Worm (Caenorhabditis elegans) whole organism, L3 larva: ENCODE data around the gene F35D2.2.
A peak's percentile ranks its signal among the peaks of the same experiment; 100 is the strongest.

ENCODE experiments used
- R02D3.7 ChIP-seq: fragments of 150-350 bp; optimal IDR thresholded peaks from 2 replicates; lab custom pipeline; 2014; ENCODE audit warnings: missing biosample characterization, missing genetic modification characterization
- ZK546.5 ChIP-seq: sonication (generic microtip); optimal IDR thresholded peaks from 2 replicates; lab custom pipeline; 2017; ENCODE audit warnings: missing biosample characterization, missing genetic modification characterization
- aly-2 ChIP-seq: fragments of 150-350 bp; optimal IDR thresholded peaks from 2 replicates; lab custom pipeline; 2014; ENCODE audit warnings: missing biosample characterization, missing genetic modification characterization
- ama-1 ChIP-seq: fragments of 150-350 bp; optimal IDR thresholded peaks from 2 replicates; lab custom pipeline; 2018
- ceh-16 ChIP-seq: sonication (generic microtip); optimal IDR thresholded peaks from 2 replicates; lab custom pipeline; 2017; ENCODE audit warnings: missing biosample characterization, missing genetic modification characterization
- ceh-28 ChIP-seq: fragments of 150-350 bp; optimal IDR thresholded peaks from 2 replicates; lab custom pipeline; 2014; ENCODE audit warnings: missing biosample characterization, missing genetic modification reagents, missing genetic modification characterization
- ceh-9 ChIP-seq: sonication (generic microtip); optimal IDR thresholded peaks from 2 replicates; lab custom pipeline; 2018; ENCODE audit warnings: missing biosample characterization, missing genetic modification characterization
- egl-27 ChIP-seq: sonication (generic microtip); optimal IDR thresholded peaks from 4 replicates; lab custom pipeline; 2017; ENCODE audit warnings: missing biosample characterization, missing genetic modification reagents, missing genetic modification characterization
- elt-1 ChIP-seq: fragments of 150-350 bp; optimal IDR thresholded peaks from 2 replicates; lab custom pipeline; 2014; ENCODE audit warnings: missing biosample characterization, missing genetic modification characterization
- elt-2 ChIP-seq: sonication (generic microtip); optimal IDR thresholded peaks from 2 replicates; lab custom pipeline; 2016; ENCODE audit warnings: missing genetic modification reagents, mild to moderate bottlenecking, missing genetic modification characterization, missing compliant biosample characterization
- elt-3 ChIP-seq, 3 experiments: fragments of 150-350 bp in 1 of 3; sonication (generic microtip) in 2 of 3; optimal IDR thresholded peaks; 2 replicates in 2 of 3; 4 replicates in 1 of 3; lab custom pipeline; 2014 to 2017; ENCODE audit warnings: missing biosample characterization in 3 of 3, missing genetic modification characterization in 3 of 3
- eor-1 ChIP-seq, 2 experiments: fragments of 150-350 bp; optimal IDR thresholded peaks; 2 replicates each; lab custom pipeline; 2014 to 2018; ENCODE audit warnings: missing biosample characterization in 2 of 2, missing genetic modification characterization in 2 of 2
- fkh-10 ChIP-seq: sonication (generic microtip); optimal IDR thresholded peaks from 2 replicates; lab custom pipeline; 2017; ENCODE audit warnings: missing biosample characterization, missing genetic modification reagents, missing genetic modification characterization
- fkh-2 ChIP-seq: fragments of 150-350 bp; optimal IDR thresholded peaks from 2 replicates; lab custom pipeline; 2014; ENCODE audit warnings: missing biosample characterization, missing genetic modification reagents, missing genetic modification characterization
- fos-1 ChIP-seq: fragments of 150-350 bp; optimal IDR thresholded peaks from 2 replicates; lab custom pipeline; 2014; ENCODE audit warnings: missing biosample characterization, missing genetic modification characterization
- hmg-11 ChIP-seq: sonication (generic microtip); optimal IDR thresholded peaks from 2 replicates; lab custom pipeline; 2016; ENCODE audit warnings: missing genetic modification characterization, missing compliant biosample characterization
- jun-1 ChIP-seq: fragments of 150-350 bp; optimal IDR thresholded peaks from 2 replicates; lab custom pipeline; 2014; ENCODE audit warnings: missing biosample characterization, missing genetic modification reagents, missing genetic modification characterization
- lin-15B ChIP-seq: fragments of 150-350 bp; optimal IDR thresholded peaks from 2 replicates; lab custom pipeline; 2014; ENCODE audit warnings: missing biosample characterization, missing genetic modification characterization
- lin-39 ChIP-seq: fragments of 150-350 bp; optimal IDR thresholded peaks from 2 replicates; lab custom pipeline; 2018; ENCODE audit warnings: missing biosample characterization, missing genetic modification reagents, missing genetic modification characterization
- lsy-12 ChIP-seq: sonication (generic microtip); optimal IDR thresholded peaks from 2 replicates; lab custom pipeline; 2016; ENCODE audit warnings: mild to moderate bottlenecking, missing genetic modification characterization, missing compliant biosample characterization
- mdl-1 ChIP-seq: fragments of 150-350 bp; optimal IDR thresholded peaks from 2 replicates; lab custom pipeline; 2014; ENCODE audit warnings: missing biosample characterization, missing genetic modification characterization
- mml-1 ChIP-seq: fragments of 150-350 bp; sonication (generic microtip); optimal IDR thresholded peaks from 3 replicates; lab custom pipeline; 2014; ENCODE audit warnings: missing biosample characterization, missing genetic modification characterization
- nfya-1 ChIP-seq: sonication (generic microtip); optimal IDR thresholded peaks from 2 replicates; lab custom pipeline; 2017; ENCODE audit warnings: missing genetic modification characterization, mild to moderate bottlenecking, missing compliant biosample characterization, antibody characterized with exemption, moderate library complexity; ENCODE audit not compliant: insufficient read depth
- nhr-11 ChIP-seq: fragments of 150-350 bp; optimal IDR thresholded peaks from 2 replicates; lab custom pipeline; 2014; ENCODE audit warnings: missing biosample characterization, missing genetic modification characterization
- nhr-12 ChIP-seq: fragments of 150-350 bp; optimal IDR thresholded peaks from 2 replicates; lab custom pipeline; 2014; ENCODE audit warnings: missing biosample characterization, missing genetic modification characterization
- nhr-23 ChIP-seq: fragments of 150-350 bp; optimal IDR thresholded peaks from 2 replicates; lab custom pipeline; 2014; ENCODE audit warnings: missing biosample characterization, missing genetic modification reagents, missing genetic modification characterization
- nhr-25 ChIP-seq: sonication (generic microtip); optimal IDR thresholded peaks from 2 replicates; lab custom pipeline; 2017; ENCODE audit warnings: missing biosample characterization, missing genetic modification characterization
- nhr-28 ChIP-seq: fragments of 150-350 bp; optimal IDR thresholded peaks from 2 replicates; lab custom pipeline; 2014; ENCODE audit warnings: missing biosample characterization, missing genetic modification characterization
- nhr-43 ChIP-seq: sonication (generic microtip); optimal IDR thresholded peaks from 2 replicates; lab custom pipeline; 2016; ENCODE audit warnings: mild to moderate bottlenecking, missing genetic modification characterization, missing compliant biosample characterization; ENCODE audit not compliant: poor library complexity, severe bottlenecking
- nhr-67 ChIP-seq: fragments of 150-350 bp; optimal IDR thresholded peaks from 2 replicates; lab custom pipeline; 2014; ENCODE audit warnings: missing biosample characterization, missing genetic modification characterization
- nhr-76 ChIP-seq: fragments of 150-350 bp; sonication (generic microtip); optimal IDR thresholded peaks from 5 replicates; lab custom pipeline; 2014; ENCODE audit warnings: missing biosample characterization, missing genetic modification characterization
- nhr-77 ChIP-seq: fragments of 150-350 bp; optimal IDR thresholded peaks from 2 replicates; lab custom pipeline; 2014; ENCODE audit warnings: missing biosample characterization, missing genetic modification characterization
- pha-4 ChIP-seq: fragments of 150-350 bp; optimal IDR thresholded peaks from 2 replicates; lab custom pipeline; 2014; ENCODE audit warnings: missing biosample characterization, missing genetic modification reagents, missing genetic modification characterization
- pqm-1 ChIP-seq: fragments of 150-350 bp; optimal IDR thresholded peaks from 2 replicates; lab custom pipeline; 2017; ENCODE audit warnings: missing biosample characterization, missing genetic modification characterization, inconsistent platforms
- sea-2 ChIP-seq: fragments of 150-350 bp; sonication (generic microtip); optimal IDR thresholded peaks from 4 replicates; lab custom pipeline; 2014; ENCODE audit warnings: missing biosample characterization, missing genetic modification reagents, missing genetic modification characterization
- skn-1 ChIP-seq: fragments of 150-350 bp; optimal IDR thresholded peaks from 2 replicates; lab custom pipeline; 2014; ENCODE audit warnings: missing biosample characterization, missing genetic modification characterization
- tbx-2 ChIP-seq: sonication (generic microtip); optimal IDR thresholded peaks from 2 replicates; lab custom pipeline; 2016; ENCODE audit warnings: mild to moderate bottlenecking, missing genetic modification characterization, missing compliant biosample characterization
- unc-39 ChIP-seq: sonication (generic microtip); optimal IDR thresholded peaks from 4 replicates; lab custom pipeline; 2017; ENCODE audit warnings: missing biosample characterization, missing genetic modification characterization
- unc-62 ChIP-seq: fragments of 150-350 bp; sonication (generic microtip); optimal IDR thresholded peaks from 4 replicates; lab custom pipeline; 2014; ENCODE audit warnings: missing biosample characterization, missing genetic modification reagents, missing genetic modification characterization
- zag-1 ChIP-seq: fragments of 150-350 bp; optimal IDR thresholded peaks from 2 replicates; lab custom pipeline; 2014; ENCODE audit warnings: missing biosample characterization, missing genetic modification characterization
- ztf-11 ChIP-seq: fragments of 150-350 bp; optimal IDR thresholded peaks from 2 replicates; lab custom pipeline; 2014; ENCODE audit warnings: missing biosample characterization, missing genetic modification characterization
- ztf-4 ChIP-seq: fragments of 150-350 bp; optimal IDR thresholded peaks from 2 replicates; lab custom pipeline; 2014; ENCODE audit warnings: missing biosample characterization, missing genetic modification characterization

Gene F35D2.2

DNA sequence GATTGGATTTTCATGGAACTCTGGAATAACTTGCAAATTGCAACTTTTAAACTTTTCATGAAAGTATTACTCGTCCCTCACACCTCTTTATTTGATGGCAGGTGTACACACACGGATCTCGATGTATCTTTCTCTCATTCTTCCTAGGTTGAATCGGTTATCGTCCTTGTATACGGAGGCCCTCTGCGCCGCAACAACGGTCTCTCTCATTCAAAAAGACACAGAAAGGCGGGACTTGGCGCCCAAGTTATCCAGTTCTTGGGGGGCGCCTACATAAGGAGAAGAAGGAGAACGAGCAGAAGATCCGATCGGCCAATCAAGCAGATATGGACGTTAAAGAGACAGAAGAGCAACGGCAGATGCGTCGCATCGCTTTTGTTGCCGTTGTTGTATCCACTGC is 30.4 kb upstream of the F35D2.2 start, which contains the start of gene rol-8:
Gene rol-8, plus strand, starts transcription at position 301 of the 400 bp plus-strand sequence.
- TF ChIP-seq hmg-11 (tag; lab: Kevin White, UChicago): no peak
- TF ChIP-seq nhr-11 (tag; lab: Kevin White, UChicago): no peak
- TF ChIP-seq unc-62 (GFP tag; lab: Kevin White, UChicago): no peak
- no peak for TF ChIP-seq ceh-16
- TF ChIP-seq nhr-43 (tag; lab: Kevin White, UChicago): no peak
- TF ChIP-seq elt-1 (tag; lab: Kevin White, UChicago): no peak
- no peak for TF ChIP-seq nhr-12 (tag; lab: Kevin White, UChicago)
- TF ChIP-seq nfya-1 (tag; lab: Kevin White, UChicago): no peak
- no peak for TF ChIP-seq nhr-77 (tag; lab: Kevin White, UChicago)
- no peak for TF ChIP-seq aly-2 (tag; lab: Kevin White, UChicago)

- TF ChIP-seq egl-27 (tag; lab: Kevin White, UChicago): no peak
- TF ChIP-seq nhr-43 (tag; lab: Kevin White, UChicago): peak; percentile 51
- TF ChIP-seq ama-1 (lab: Kevin White, UChicago): peak; percentile 32
- TF ChIP-seq, all 47 proteins: peak for 2
These were observed 29.5 kb upstream of the F35D2.2 start for ce11 chrII:7544782-7545181.

- no peak for TF ChIP-seq ztf-11
- no peak for TF ChIP-seq mml-1 (tag; lab: Kevin White, UChicago)
- no peak for TF ChIP-seq nhr-11 (tag; lab: Kevin White, UChicago)
- TF ChIP-seq jun-1 (tag; lab: Kevin White, UChicago): no peak
- TF ChIP-seq fos-1 (tag; lab: Kevin White, UChicago): no peak
- TF ChIP-seq eor-1 (tag; optimal IDR thresholded peaks at IDR 0.05; lab: Kevin White, UChicago): no peak
- no peak for TF ChIP-seq pha-4
- TF ChIP-seq ZK546.5: no peak
- TF ChIP-seq fkh-10 (GFP tag; lab: Kevin White, UChicago): no peak
- TF ChIP-seq elt-2 (tag; lab: Kevin White, UChicago): no peak
- no peak for TF ChIP-seq lin-15B
- no peak for TF ChIP-seq lin-39
- no peak for TF ChIP-seq zag-1
- TF ChIP-seq lsy-12 (tag; lab: Kevin White, UChicago): no peak
- TF ChIP-seq fkh-2 (tag; lab: Kevin White, UChicago): no peak
- no peak for TF ChIP-seq nhr-12 (tag; lab: Kevin White, UChicago)
- TF ChIP-seq mdl-1 (tag; lab: Kevin White, UChicago): no peak
- no peak for TF ChIP-seq tbx-2
- no peak for TF ChIP-seq nhr-76
- no peak for TF ChIP-seq ceh-9 (tag; lab: Kevin White, UChicago)
- no peak for TF ChIP-seq pqm-1 (tag; lab: Kevin White, UChicago)
- TF ChIP-seq nhr-67 (tag; lab: Kevin White, UChicago): no peak
- peak; percentile 29 to 77 (median 72) for TF ChIP-seq elt-3 (tag; optimal IDR thresholded peaks at IDR 0.05; lab: Kevin White, UChicago)
- no peak for TF ChIP-seq nhr-77 (tag; lab: Kevin White, UChicago)
- TF ChIP-seq R02D3.7: peak; percentile 36
- peak; percentile 24 for TF ChIP-seq nfya-1 (tag; lab: Kevin White, UChicago)
- no peak for TF ChIP-seq unc-39 (tag; lab: Kevin White, UChicago)
- no peak for TF ChIP-seq aly-2 (tag; lab: Kevin White, UChicago)
- TF ChIP-seq ama-1 (lab: Kevin White, UChicago): peak; percentile 89
- TF ChIP-seq elt-1 (tag; lab: Kevin White, UChicago): no peak
- peak; percentile 9 for TF ChIP-seq nhr-25
- TF ChIP-seq sea-2 (GFP tag; lab: Kevin White, UChicago): no peak
- no peak for TF ChIP-seq hmg-11 (tag; lab: Kevin White, UChicago)
- TF ChIP-seq ztf-4 (tag; lab: Kevin White, UChicago): no peak
- no peak for TF ChIP-seq nhr-28
- TF ChIP-seq nhr-43 (tag; lab: Kevin White, UChicago): peak; percentile 33
- peak; percentile 69 for TF ChIP-seq nhr-23 (tag; lab: Kevin White, UChicago)
- no peak for TF ChIP-seq skn-1
- no peak for TF ChIP-seq egl-27 (tag; lab: Kevin White, UChicago)
- TF ChIP-seq ceh-28 (tag; lab: Kevin White, UChicago): peak; percentile 6
These were observed 28.9 kb upstream of the F35D2.2 start for ce11 chrII:7545364-7545763.
